Worm (Caenorhabditis elegans) whole organism, early embryonic: ENCODE measurements around the gene C17G10.7.

Experiments
- F13C5.2 ChIP-seq: sonication (generic microtip); optimal IDR thresholded peaks from 2 replicates; lab custom pipeline; 2017; ENCODE audit warnings: mild to moderate bottlenecking, missing genetic modification characterization, inconsistent platforms, missing compliant biosample characterization
- ama-1 ChIP-seq: fragments of 150-350 bp; optimal IDR thresholded peaks from 2 replicates; lab custom pipeline; 2014
- ceh-36 ChIP-seq: sonication (generic microtip); optimal IDR thresholded peaks from 2 replicates; lab custom pipeline; 2016; ENCODE audit warnings: missing genetic modification characterization, inconsistent platforms, missing compliant biosample characterization
- ets-7 ChIP-seq: sonication (generic microtip); optimal IDR thresholded peaks from 2 replicates; lab custom pipeline; 2016; ENCODE audit warnings: missing genotype, missing genetic modification characterization, missing compliant biosample characterization
- flt-1 ChIP-seq: fragments of 200-800 bp; sonication (Bioruptor generic); IDR thresholded peaks from 2 replicates; pipeline ENCODE4 v1.3.6; 2022; ENCODE audit warnings: missing genetic modification characterization, missing compliant biosample characterization
- sea-1 ChIP-seq: fragments of 200-800 bp; sonication (Bioruptor generic); conservative IDR thresholded peaks from 2 replicates; pipeline ENCODE4 v1.3.6; 2022; ENCODE audit warnings: missing genetic modification characterization, missing compliant biosample characterization

- TF ChIP-seq sea-1 (GFP tag; lab: Robert Waterston, UW): 0 out of 2 replicates have a peak, but pooled peaks have one; percentile 64
- TF ChIP-seq ets-7 (tag; lab: Kevin White, UChicago): no peak
- no peak for TF ChIP-seq ama-1 (lab: Kevin White, UChicago)
- TF ChIP-seq ceh-36: peak; percentile 33
- peak; percentile 73 for TF ChIP-seq flt-1 (GFP tag; lab: Robert Waterston, UW)
- peak; percentile 33 for TF ChIP-seq F13C5.2 (tag; lab: Kevin White, UChicago)
Observed at ce11 chrII:5577060-5577459, 30.6 kb downstream of the C17G10.7 start.
